Fruit fly (Drosophila melanogaster) whole organism, embryonic: ENCODE measurements around the gene CG42489.

Experiments
- CG15073 ChIP-seq: fragments of 200-800 bp; sonication (Bioruptor generic); optimal IDR thresholded peaks from 2 replicates; lab custom pipeline; 2016; ENCODE audit warnings: missing biosample characterization, missing genetic modification characterization
- CG7987 ChIP-seq: fragments of 200-800 bp; sonication (Bioruptor generic); optimal IDR thresholded peaks from 2 replicates; lab custom pipeline; 2018; ENCODE audit warnings: missing biosample characterization, mild to moderate bottlenecking, missing genetic modification characterization, moderate library complexity
- Ets65A ChIP-seq: fragments of 200-800 bp; sonication (Bioruptor generic); peaks from one replicate; lab custom pipeline; 2016; ENCODE audit warnings: missing biosample characterization, missing genetic modification characterization
- cg ChIP-seq: fragments of 200-800 bp; sonication (Bioruptor generic); optimal IDR thresholded peaks from 3 replicates; lab custom pipeline; 2019; ENCODE audit warnings: missing biosample characterization, mild to moderate bottlenecking, missing genetic modification characterization, moderate library complexity
- ftz-f1 ChIP-seq: fragments of 200-800 bp; sonication (Bioruptor generic); optimal IDR thresholded peaks from 2 replicates; lab custom pipeline; 2016; ENCODE audit warnings: missing biosample characterization, missing genetic modification characterization
- phol ChIP-seq: fragments of 200-800 bp; sonication (Bioruptor generic); optimal IDR thresholded peaks from 3 replicates; lab custom pipeline; 2018; ENCODE audit warnings: missing biosample characterization, mild to moderate bottlenecking, missing genetic modification characterization, moderate library complexity

DNA sequence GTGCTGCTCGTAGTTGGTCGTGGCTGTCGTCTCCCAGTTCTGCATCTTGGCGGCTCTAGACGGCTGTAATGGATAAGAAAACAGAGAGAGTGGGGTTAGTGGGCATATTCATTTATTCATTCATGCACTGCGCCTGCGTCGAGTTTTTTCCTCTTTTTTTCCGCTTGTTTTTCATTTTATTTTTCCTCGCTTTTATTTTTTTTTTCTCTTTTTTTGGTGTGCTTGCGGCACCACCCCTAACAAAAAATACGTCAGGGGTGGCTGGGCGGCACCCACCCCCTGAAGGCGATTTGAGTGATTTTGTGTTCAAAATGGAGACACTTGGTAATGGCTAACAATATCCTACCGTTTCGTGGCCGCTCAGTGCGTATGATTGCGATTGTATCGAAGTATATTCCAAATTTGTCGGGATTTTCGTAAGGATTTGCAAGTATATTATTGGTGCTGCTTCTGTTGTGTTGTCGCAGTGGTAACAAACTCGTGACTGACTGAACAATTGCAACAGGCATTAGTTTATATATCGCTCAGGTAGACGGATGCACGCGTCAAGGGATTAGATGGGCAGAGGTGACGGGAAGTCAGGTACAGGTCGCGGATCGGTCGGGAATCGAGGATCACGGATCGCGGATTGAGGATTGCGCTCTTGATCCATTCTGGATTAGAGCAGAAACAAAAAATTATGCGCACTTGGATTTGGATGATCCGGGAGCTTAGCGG, 39.7 kb upstream of the CG42489 start:
- TF ChIP-seq phol (tag; lab: Kevin White, UChicago) (no peak), CG7987 (GFP tag; lab: Kevin White, UChicago) (no peak), ftz-f1 (GFP tag; lab: Kevin White, UChicago) (no peak), Ets65A (GFP tag; lab: Kevin White, UChicago) (peak; percentile 56), cg (GFP tag; lab: Kevin White, UChicago) (no peak), CG15073 (GFP tag; lab: Kevin White, UChicago) (no peak)
